Worm (Caenorhabditis elegans) whole organism, L3 larva: ENCODE data around the gene Y48B6A.10.

ENCODE experiments used
- ama-1 ChIP-seq: fragments of 150-350 bp; optimal IDR thresholded peaks from 2 replicates; lab custom pipeline; 2018
- ceh-9 ChIP-seq: sonication (generic microtip); optimal IDR thresholded peaks from 2 replicates; lab custom pipeline; 2018; ENCODE audit warnings: missing biosample characterization, missing genetic modification characterization
- nhr-12 ChIP-seq: fragments of 150-350 bp; optimal IDR thresholded peaks from 2 replicates; lab custom pipeline; 2014; ENCODE audit warnings: missing biosample characterization, missing genetic modification characterization
- pha-4 ChIP-seq: fragments of 150-350 bp; optimal IDR thresholded peaks from 2 replicates; lab custom pipeline; 2014; ENCODE audit warnings: missing biosample characterization, missing genetic modification reagents, missing genetic modification characterization
- snpc-4 ChIP-seq: fragments of 150-350 bp; optimal IDR thresholded peaks from 2 replicates; lab custom pipeline; 2014; ENCODE audit warnings: missing biosample characterization, missing genetic modification characterization

ce11 chrII:14230938-14231337 is 16.7 kb downstream of the Y48B6A.10 start:
- TF ChIP-seq pha-4 (tag; lab: Kevin White, UChicago), result no peak
- TF ChIP-seq snpc-4 (tag; lab: Kevin White, UChicago), result no peak
- TF ChIP-seq ceh-9 (tag; lab: Kevin White, UChicago), result no peak
- TF ChIP-seq ama-1 (lab: Kevin White, UChicago), result no peak
- TF ChIP-seq nhr-12 (tag; lab: Kevin White, UChicago), result no peak
